Fruit fly (Drosophila melanogaster): ENCODE measurements around the gene Neos.

Gene Neos

DNA sequence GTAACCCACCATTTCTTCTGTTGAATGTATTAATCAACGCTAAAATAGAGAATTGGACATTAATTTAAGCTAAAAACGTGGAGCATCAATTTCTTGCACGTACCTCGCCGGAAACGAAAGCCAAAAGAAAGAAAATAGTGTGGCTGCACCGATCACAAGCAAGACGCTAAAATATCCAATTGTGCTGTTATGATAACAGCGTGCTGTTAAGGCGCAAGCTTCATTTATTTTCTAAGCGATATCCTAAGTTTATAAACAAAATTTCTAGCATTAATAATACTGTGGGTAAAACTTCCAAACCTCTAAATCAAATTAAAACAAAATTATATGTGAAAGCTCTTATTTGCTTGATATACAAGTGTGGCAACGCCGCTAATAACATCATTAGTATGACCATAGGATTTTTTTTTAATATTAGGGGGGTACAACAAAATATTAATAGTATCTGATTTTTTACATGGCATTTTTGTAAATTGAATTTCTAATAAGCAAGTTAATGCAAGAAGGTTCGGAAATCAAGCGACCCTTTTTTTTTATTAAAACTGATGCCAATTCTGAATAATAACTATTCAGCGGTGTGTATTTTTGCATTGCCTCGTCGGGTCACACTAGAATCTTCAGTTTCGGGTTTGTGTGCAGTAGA lies at the start of gene Neos, which contains the start of gene RpL18:
Neos (plus strand) TSS at position 412 of the 643 bp plus-strand sequence.
RpL18 (minus strand) TSS at position 135 of the 643 bp plus-strand sequence.
- TF ChIP-seq fd102C (GFP tag; optimal IDR thresholded peaks at IDR 0.05) (peak; percentile 72), otp (GFP tag; IDR thresholded peaks at IDR 0.05) (peak; percentile 70; the same call in 1 of the 3 replicates), Jarid2 (GFP tag; optimal IDR thresholded peaks at IDR 0.05) (peak; percentile 61), Awh (GFP tag; IDR thresholded peaks at IDR 0.05) (peak; percentile 41; the same call in 1 of the 2 replicates), croc (GFP tag; conservative IDR thresholded peaks at IDR 0.05) (no peak), sna (GFP tag; IDR thresholded peaks at IDR 0.05; ENCODE audit: partially characterized antibody) (no peak), CG14441 (GFP tag; IDR thresholded peaks at IDR 0.05) (peak; percentile 59), CG14965 (GFP tag; optimal IDR thresholded peaks at IDR 0.05; ENCODE audit: borderline replicate concordance) (peak; percentile 17), CG11696 (GFP tag; IDR thresholded peaks at IDR 0.05) (peak; percentile 10), zen2 (GFP tag; IDR thresholded peaks at IDR 0.05; ENCODE audit: partially characterized antibody) (no peak), CG18476 (GFP tag; optimal IDR thresholded peaks at IDR 0.05) (peak; percentile 78), chm (GFP tag; IDR thresholded peaks at IDR 0.05) (peak; percentile 76), scrt (GFP tag; optimal IDR thresholded peaks at IDR 0.05) (peak; percentile 77), hth (optimal IDR thresholded peaks at IDR 0.05) (no peak), Dp (GFP tag; optimal IDR thresholded peaks at IDR 0.05) (peak; percentile 24), z (GFP tag; IDR thresholded peaks at IDR 0.05) (no peak), CG7372 (GFP tag; IDR thresholded peaks at IDR 0.05) (no peak), TFAM (GFP tag; optimal IDR thresholded peaks at IDR 0.05) (no peak), kah (GFP tag; optimal IDR thresholded peaks at IDR 0.05) (peak; percentile 61), Hr51 (GFP tag; optimal IDR thresholded peaks at IDR 0.05) (peak; percentile 54 to 68), Eip74EF (GFP tag; optimal IDR thresholded peaks at IDR 0.05) (peak in 1 of 2 experiments; percentile 47), MBD-R2 (GFP tag; IDR thresholded peaks at IDR 0.05) (peak; percentile 61; the same call in 1 of the 2 replicates), CG10267 (tag; optimal IDR thresholded peaks at IDR 0.05) (peak; percentile 78), Ada2b (GFP tag; IDR thresholded peaks at IDR 0.05) (peak; percentile 23; the same call in 1 of the 2 replicates), Hmr (GFP tag; optimal IDR thresholded peaks at IDR 0.05) (peak; percentile 90), org-1 (GFP tag; optimal IDR thresholded peaks at IDR 0.05) (peak; percentile 76), dimm (GFP tag; IDR thresholded peaks at IDR 0.05) (no peak), stc (GFP tag; IDR thresholded peaks at IDR 0.05) (peak; percentile 64), CHES-1-like (GFP tag; optimal IDR thresholded peaks at IDR 0.05) (peak; percentile 43), az2 (GFP tag; optimal IDR thresholded peaks at IDR 0.05) (peak; percentile 63), trh (GFP tag; optimal IDR thresholded peaks at IDR 0.05) (peak; percentile 13), NC2β (GFP tag; optimal IDR thresholded peaks at IDR 0.05) (peak; percentile 92), CG13894 (tag; optimal IDR thresholded peaks at IDR 0.05) (peak; percentile 60), amos (GFP tag; IDR thresholded peaks at IDR 0.05; ENCODE audit: partially characterized antibody) (no peak), CG7556 (GFP tag; optimal IDR thresholded peaks at IDR 0.05) (peak; percentile 60), CG10321 (GFP tag; IDR thresholded peaks at IDR 0.05) (0 out of 2 replicates have a peak, but pooled peaks have one; percentile 30), unc-4 (GFP tag; IDR thresholded peaks at IDR 0.05; ENCODE audit: partially characterized antibody) (no peak), ERR (GFP tag; optimal IDR thresholded peaks at IDR 0.05) (no peak), CG12236 (GFP tag; optimal IDR thresholded peaks at IDR 0.05) (peak; percentile 70), esg (GFP tag; conservative IDR thresholded peaks at IDR 0.05) (peak; percentile 39; the same call in 1 of the 2 replicates), CG10654 (GFP tag; optimal IDR thresholded peaks at IDR 0.05) (peak; percentile 40), CG10959 (GFP tag; IDR thresholded peaks at IDR 0.05) (peak; percentile 15; the same call in 1 of the 2 replicates), onecut (GFP tag; IDR thresholded peaks at IDR 0.05) (peak; percentile 77), CoRest (tag; optimal IDR thresholded peaks at IDR 0.05) (peak; percentile 63), CG10366 (GFP tag; IDR thresholded peaks at IDR 0.05) (peak; percentile 17; the same call in 1 of the 2 replicates), luna (GFP tag; optimal IDR thresholded peaks at IDR 0.05) (peak; percentile 36), CG12155 (GFP tag; optimal IDR thresholded peaks at IDR 0.05) (peak; percentile 65), dan (GFP tag; IDR thresholded peaks at IDR 0.05) (no peak), CG42726 (GFP tag; IDR thresholded peaks at IDR 0.05; ENCODE audit: partially characterized antibody) (no peak)

Measured in whole organism, embryonic.